Worm (Caenorhabditis elegans): Measurements from ENCODE around the gene cls-1.

DNA sequence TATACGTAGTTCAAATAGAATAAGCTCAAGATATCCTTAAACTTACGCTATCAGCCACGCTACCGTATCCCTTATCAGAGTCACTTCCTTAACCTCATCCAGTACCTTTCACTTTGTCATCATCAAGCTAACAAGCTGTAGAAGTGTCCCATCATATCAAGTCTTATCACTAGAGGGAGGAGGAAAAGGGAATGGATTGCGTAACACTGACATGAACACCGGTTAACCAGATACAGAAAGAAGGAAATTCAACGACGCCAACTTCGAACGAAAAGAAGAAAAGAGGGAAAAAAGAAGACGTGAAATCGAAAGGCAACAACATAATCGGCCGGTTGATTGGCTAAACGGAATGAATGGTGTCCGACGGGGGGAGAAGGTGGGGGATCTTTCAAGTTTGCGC, 17.9 kb upstream of the cls-1 start:
- TF ChIP-seq snpc-4 (tag; optimal IDR thresholded peaks at IDR 0.05) (no peak), mdl-1 (tag; optimal IDR thresholded peaks at IDR 0.05) (no peak), elt-1 (tag; optimal IDR thresholded peaks at IDR 0.05) (no peak), nhr-12 (tag; optimal IDR thresholded peaks at IDR 0.05) (no peak), ztf-11 (tag; optimal IDR thresholded peaks at IDR 0.05) (no peak), dmd-4 (tag; optimal IDR thresholded peaks at IDR 0.05) (no peak)
